Worm (Caenorhabditis elegans) whole organism, late embryonic: ENCODE data around the gene F21C10.11.

Source experiments
- ceh-14 ChIP-seq: sonication (generic microtip); optimal IDR thresholded peaks from 2 replicates; lab custom pipeline; 2016; ENCODE audit warnings: missing genotype, missing genetic modification characterization, missing compliant biosample characterization
- ceh-2 ChIP-seq: sonication (generic microtip); optimal IDR thresholded peaks from 2 replicates; lab custom pipeline; 2016; ENCODE audit warnings: missing genotype, missing genetic modification characterization, missing compliant biosample characterization
- ceh-30 ChIP-seq: fragments of 150-350 bp; optimal IDR thresholded peaks from 2 replicates; lab custom pipeline; 2014; ENCODE audit warnings: missing biosample characterization, missing genetic modification characterization
- ceh-6 ChIP-seq: fragments of 200-800 bp; sonication (Bioruptor generic); optimal IDR thresholded peaks from 2 replicates; lab custom pipeline; 2018; ENCODE audit warnings: mild to moderate bottlenecking, missing genetic modification characterization, missing compliant biosample characterization
- ceh-9 ChIP-seq: sonication (generic microtip); optimal IDR thresholded peaks from 2 replicates; lab custom pipeline; 2016; ENCODE audit warnings: mild to moderate bottlenecking, missing genetic modification characterization, inconsistent platforms, missing compliant biosample characterization
- dve-1 ChIP-seq: sonication (generic microtip); optimal IDR thresholded peaks from 2 replicates; lab custom pipeline; 2017; ENCODE audit warnings: antibody characterized with exemption, mild to moderate bottlenecking, missing genetic modification characterization, missing compliant biosample characterization
- elt-2 ChIP-seq: sonication (generic microtip); optimal IDR thresholded peaks from 2 replicates; lab custom pipeline; 2016; ENCODE audit warnings: missing genetic modification reagents, missing genetic modification characterization, missing compliant biosample characterization
- ets-4 ChIP-seq: sonication (generic microtip); optimal IDR thresholded peaks from 2 replicates; lab custom pipeline; 2016; ENCODE audit warnings: missing genetic modification characterization, missing compliant biosample characterization
- fax-1 ChIP-seq: sonication (generic microtip); optimal IDR thresholded peaks from 2 replicates; lab custom pipeline; 2016; ENCODE audit warnings: missing genotype, missing genetic modification characterization, missing compliant biosample characterization
- fkh-6 ChIP-seq: sonication (generic microtip); optimal IDR thresholded peaks from 2 replicates; lab custom pipeline; 2016; ENCODE audit warnings: missing genetic modification characterization, missing compliant biosample characterization
- gmeb-2 ChIP-seq: sonication (generic microtip); optimal IDR thresholded peaks from 2 replicates; lab custom pipeline; 2016; ENCODE audit warnings: missing genetic modification characterization, inconsistent platforms, missing compliant biosample characterization
- hlh-13 ChIP-seq: fragments of 200-800 bp; sonication (Bioruptor generic); optimal IDR thresholded peaks from 2 replicates; lab custom pipeline; 2018; ENCODE audit warnings: mild to moderate bottlenecking, missing genetic modification characterization, missing compliant biosample characterization
- hlh-30 ChIP-seq: sonication (generic microtip); optimal IDR thresholded peaks from 2 replicates; lab custom pipeline; 2017; ENCODE audit warnings: antibody characterized with exemption, missing genetic modification characterization, missing compliant biosample characterization; ENCODE audit not compliant: insufficient read depth
- hlh-8 ChIP-seq: sonication (generic microtip); optimal IDR thresholded peaks from 2 replicates; lab custom pipeline; 2016; ENCODE audit warnings: missing genotype, missing genetic modification characterization, missing compliant biosample characterization
- lim-6 ChIP-seq: sonication (generic microtip); optimal IDR thresholded peaks from 2 replicates; lab custom pipeline; 2016; ENCODE audit warnings: missing genetic modification characterization, missing compliant biosample characterization
- nfya-1 ChIP-seq: sonication (generic microtip); optimal IDR thresholded peaks from 2 replicates; lab custom pipeline; 2017; ENCODE audit warnings: missing genetic modification characterization, mild to moderate bottlenecking, missing compliant biosample characterization, antibody characterized with exemption, moderate library complexity
- odd-2 ChIP-seq: sonication (generic microtip); optimal IDR thresholded peaks from 2 replicates; lab custom pipeline; 2017; ENCODE audit warnings: antibody characterized with exemption, mild to moderate bottlenecking, missing genetic modification characterization, missing compliant biosample characterization
- pag-3 ChIP-seq: sonication (generic microtip); optimal IDR thresholded peaks from 2 replicates; lab custom pipeline; 2016; ENCODE audit warnings: missing compliant biosample characterization, missing genetic modification characterization, borderline replicate concordance
- pax-1 ChIP-seq: fragments of 150-350 bp; optimal IDR thresholded peaks from 2 replicates; lab custom pipeline; 2014; ENCODE audit warnings: missing biosample characterization, missing genetic modification characterization
- pqm-1 ChIP-seq: sonication (generic microtip); optimal IDR thresholded peaks from 2 replicates; lab custom pipeline; 2016; ENCODE audit warnings: missing genetic modification characterization, missing compliant biosample characterization
- rnt-1 ChIP-seq: sonication (generic microtip); optimal IDR thresholded peaks from 2 replicates; lab custom pipeline; 2016; ENCODE audit warnings: missing genetic modification characterization, missing compliant biosample characterization
- sox-2 ChIP-seq: fragments of 200-800 bp; sonication (Bioruptor generic); IDR thresholded peaks from 2 replicates; pipeline ENCODE4 v1.3.6; 2022; ENCODE audit warnings: missing genetic modification reagents, missing genetic modification characterization, missing compliant biosample characterization
- syd-9 ChIP-seq: sonication (generic microtip); optimal IDR thresholded peaks from 2 replicates; lab custom pipeline; 2016; ENCODE audit warnings: mild to moderate bottlenecking, missing genetic modification characterization, moderate library complexity, missing compliant biosample characterization
- tbx-2 ChIP-seq: sonication (generic microtip); optimal IDR thresholded peaks from 2 replicates; lab custom pipeline; 2016; ENCODE audit warnings: missing genetic modification characterization, missing compliant biosample characterization
- ttx-3 ChIP-seq: sonication (generic microtip); optimal IDR thresholded peaks from 2 replicates; lab custom pipeline; 2016; ENCODE audit warnings: missing genetic modification reagents, missing genetic modification characterization, missing compliant biosample characterization
- unc-3 ChIP-seq, 2 experiments: fragments of 200-800 bp in 1 of 2; sonication (Bioruptor generic) in 1 of 2; sonication (generic microtip) in 1 of 2; conservative IDR thresholded peaks in 1 of 2; optimal IDR thresholded peaks in 1 of 2; 2 replicates each; pipeline versions ENCODE4 v1.3.6 to Lab custom; 2016 to 2022; ENCODE audit warnings: missing compliant biosample characterization in 2 of 2, missing genetic modification characterization in 2 of 2, missing genetic modification reagents in 1 of 2
- unc-42 ChIP-seq: sonication (generic microtip); optimal IDR thresholded peaks from 2 replicates; lab custom pipeline; 2016; ENCODE audit warnings: missing genotype, missing genetic modification characterization, missing compliant biosample characterization
- unc-86 ChIP-seq: sonication (generic microtip); optimal IDR thresholded peaks from 2 replicates; lab custom pipeline; 2016; ENCODE audit warnings: missing genetic modification characterization, missing compliant biosample characterization
- zip-5 ChIP-seq: sonication (generic microtip); optimal IDR thresholded peaks from 2 replicates; lab custom pipeline; 2016; ENCODE audit warnings: missing genetic modification characterization, missing compliant biosample characterization
- ztf-16 ChIP-seq: sonication (generic microtip); optimal IDR thresholded peaks from 2 replicates; lab custom pipeline; 2017; ENCODE audit warnings: missing genetic modification characterization, missing compliant biosample characterization

The F21C10.11 gene

ce11 chrV:9152339-9152738 lies 29.1 kb downstream of the F21C10.11 start:
- no peak for TF ChIP-seq hlh-13 (GFP tag; lab: Kevin White, UChicago)
- no peak for TF ChIP-seq ets-4 (tag; lab: Kevin White, UChicago)
- no peak for TF ChIP-seq ceh-30 (tag; lab: Kevin White, UChicago)
- no peak for TF ChIP-seq ztf-16 (tag; lab: Kevin White, UChicago)
- TF ChIP-seq ceh-6 (GFP tag; lab: Kevin White, UChicago), result no peak
- TF ChIP-seq ceh-9, result no peak
- no peak for TF ChIP-seq hlh-8 (tag; lab: Kevin White, UChicago)
- no peak for TF ChIP-seq rnt-1 (tag; lab: Kevin White, UChicago)

- TF ChIP-seq tbx-2 (no peak), pqm-1 (no peak), ceh-2 (tag; lab: Kevin White, UChicago) (no peak), fax-1 (tag; lab: Kevin White, UChicago) (no peak), ceh-14 (tag; lab: Kevin White, UChicago) (no peak), pag-3 (tag; lab: Kevin White, UChicago) (no peak), elt-2 (tag; lab: Kevin White, UChicago) (no peak)
- TF ChIP-seq, all 69 proteins: peak for 0
Observed at ce11 chrV:9154772-9155171, 31.5 kb downstream of the F21C10.11 start, which contains the start of gene B0222.5. Gene B0222.5, minus strand, starts transcription at chrV:9154872.

ce11 chrV:9155616-9156015 lies 32.3 kb downstream of the F21C10.11 start:
- no peak for TF ChIP-seq hlh-8 (tag; lab: Kevin White, UChicago)
- TF ChIP-seq nfya-1, result no peak
- no peak for TF ChIP-seq ceh-6 (GFP tag; lab: Kevin White, UChicago)
- TF ChIP-seq, all 69 proteins: peak for 0

ce11 chrV:9156679-9157078 lies 33.4 kb downstream of the F21C10.11 start, which contains the start of gene B0222.15:
Gene B0222.15, minus strand, starts transcription at chrV:9156779.
- TF ChIP-seq sox-2 (GFP tag; lab: Robert Waterston, UW) (no peak), ttx-3 (tag; lab: Kevin White, UChicago) (no peak), odd-2 (tag; lab: Kevin White, UChicago) (no peak), dve-1 (no peak), fkh-6 (tag; lab: Kevin White, UChicago) (no peak), syd-9 (tag; lab: Kevin White, UChicago) (no peak), ztf-16 (tag; lab: Kevin White, UChicago) (no peak), gmeb-2 (tag; lab: Kevin White, UChicago) (no peak), hlh-13 (GFP tag; lab: Kevin White, UChicago) (no peak), hlh-30 (tag; lab: Kevin White, UChicago) (no peak), unc-86 (tag; lab: Kevin White, UChicago) (no peak), unc-3 (GFP tag; conservative IDR thresholded peaks at IDR 0.05; lab: Robert Waterston, UW) (no peak), unc-3 (tag; optimal IDR thresholded peaks at IDR 0.05; lab: Kevin White, UChicago) (no peak), fax-1 (tag; lab: Kevin White, UChicago) (no peak), lim-6 (no peak)
- TF ChIP-seq, all 69 proteins: peak for 0

- TF ChIP-seq rnt-1 (tag; lab: Kevin White, UChicago) (no peak), elt-2 (tag; lab: Kevin White, UChicago) (no peak), ceh-14 (tag; lab: Kevin White, UChicago) (no peak), pax-1 (tag; lab: Kevin White, UChicago) (no peak), zip-5 (no peak), unc-42 (tag; lab: Kevin White, UChicago) (peak; percentile 93)
Observed at ce11 chrV:9157597-9157996, 34.3 kb downstream of the F21C10.11 start.
